Worm (Caenorhabditis elegans) whole organism, L1 larva: Measurements from ENCODE around the gene C23G10.5.

Experiments used
- C16A3.4 ChIP-seq: fragments of 150-350 bp; optimal IDR thresholded peaks from 2 replicates; lab custom pipeline; 2014; ENCODE audit warnings: missing biosample characterization, missing genetic modification characterization
- F16B12.6 ChIP-seq: fragments of 150-350 bp; optimal IDR thresholded peaks from 2 replicates; lab custom pipeline; 2014; ENCODE audit warnings: missing biosample characterization, missing genetic modification characterization
- aly-2 ChIP-seq: fragments of 150-350 bp; optimal IDR thresholded peaks from 2 replicates; lab custom pipeline; 2014; ENCODE audit warnings: missing biosample characterization, missing genetic modification characterization
- ama-1 ChIP-seq: fragments of 150-350 bp; optimal IDR thresholded peaks from 2 replicates; lab custom pipeline; 2014
- blmp-1 ChIP-seq: fragments of 150-350 bp; optimal IDR thresholded peaks from 2 replicates; lab custom pipeline; 2014; ENCODE audit warnings: missing biosample characterization, missing genetic modification characterization
- ceh-63 ChIP-seq: fragments of 200-800 bp; sonication (Bioruptor generic); optimal IDR thresholded peaks from 2 replicates; lab custom pipeline; 2018; ENCODE audit warnings: mild to moderate bottlenecking, missing genetic modification characterization, missing compliant biosample characterization
- ceh-82 ChIP-seq, 3 experiments: fragments of 150-350 bp in 1 of 3; sonication (generic microtip) in 2 of 3; optimal IDR thresholded peaks; 2 replicates each; lab custom pipeline; 2014 to 2017; ENCODE audit warnings: missing biosample characterization in 3 of 3, missing genetic modification characterization in 3 of 3
- dpl-1 ChIP-seq, 3 experiments: fragments of 150-350 bp in 2 of 3; sonication (generic microtip) in 1 of 3; optimal IDR thresholded peaks; 2 replicates each; lab custom pipeline; 2014 to 2017; ENCODE audit warnings: missing biosample characterization in 3 of 3, missing genetic modification characterization in 3 of 3, missing genetic modification reagents in 3 of 3
- dsc-1 ChIP-seq: sonication (generic microtip); optimal IDR thresholded peaks from 2 replicates; lab custom pipeline; 2016; ENCODE audit warnings: mild to moderate bottlenecking, missing genetic modification characterization, missing compliant biosample characterization
- efl-1 ChIP-seq, 4 experiments: fragments of 150-350 bp; optimal IDR thresholded peaks in 3 of 4; peaks in 1 of 4; 1 replicate in 1 of 4; 2 replicates in 3 of 4; lab custom pipeline; 2014; ENCODE audit warnings: missing biosample characterization in 2 of 4, missing genetic modification characterization in 2 of 4, missing genetic modification reagents in 2 of 4
- efl-3 ChIP-seq: fragments of 200-800 bp; sonication (Bioruptor generic); optimal IDR thresholded peaks from 2 replicates; lab custom pipeline; 2018; ENCODE audit warnings: mild to moderate bottlenecking, missing genetic modification characterization, missing compliant biosample characterization
- elt-2 ChIP-seq: sonication (generic microtip); optimal IDR thresholded peaks from 2 replicates; lab custom pipeline; 2016; ENCODE audit warnings: missing genetic modification characterization, mild to moderate bottlenecking, inconsistent platforms, missing compliant biosample characterization, missing genetic modification reagents
- fkh-10 ChIP-seq: sonication (generic microtip); optimal IDR thresholded peaks from 2 replicates; lab custom pipeline; 2017; ENCODE audit warnings: missing biosample characterization, missing genetic modification reagents, missing genetic modification characterization
- fos-1 ChIP-seq: fragments of 150-350 bp; optimal IDR thresholded peaks from 2 replicates; lab custom pipeline; 2014; ENCODE audit warnings: missing biosample characterization, missing genetic modification characterization
- grh-1 ChIP-seq: fragments of 200-800 bp; sonication (Bioruptor generic); IDR thresholded peaks from 2 replicates; pipeline ENCODE4 v1.3.6; 2022; ENCODE audit warnings: missing genetic modification reagents, missing genetic modification characterization, missing compliant biosample characterization
- isw-1 ChIP-seq: fragments of 200-800 bp; sonication (Bioruptor generic); IDR thresholded peaks from 2 replicates; pipeline ENCODE4 v1.3.6; 2022; ENCODE audit warnings: missing genetic modification characterization, missing compliant biosample characterization
- lin-13 ChIP-seq: fragments of 150-350 bp; optimal IDR thresholded peaks from 2 replicates; lab custom pipeline; 2014; ENCODE audit warnings: missing biosample characterization, missing genetic modification reagents, missing genetic modification characterization
- lin-14 ChIP-seq: fragments of 200-800 bp; sonication (Bioruptor generic); optimal IDR thresholded peaks from 2 replicates; lab custom pipeline; 2018; ENCODE audit warnings: mild to moderate bottlenecking, missing genetic modification characterization, moderate library complexity, missing compliant biosample characterization
- lin-15B ChIP-seq: fragments of 150-350 bp; sonication (generic microtip); optimal IDR thresholded peaks from 3 replicates; lab custom pipeline; 2014; ENCODE audit warnings: missing biosample characterization, missing genetic modification characterization
- lin-35 ChIP-seq, 2 experiments: fragments of 150-350 bp; optimal IDR thresholded peaks; 2 replicates each; lab custom pipeline; 2014; ENCODE audit warnings: missing biosample characterization in 2 of 2, missing genetic modification characterization in 2 of 2, missing genetic modification reagents in 2 of 2
- lin-39 ChIP-seq: fragments of 150-350 bp; optimal IDR thresholded peaks from 2 replicates; lab custom pipeline; 2014; ENCODE audit warnings: missing biosample characterization, missing genetic modification reagents, missing genetic modification characterization
- lir-3 ChIP-seq: sonication (generic microtip); optimal IDR thresholded peaks from 2 replicates; lab custom pipeline; 2016; ENCODE audit warnings: mild to moderate bottlenecking, missing genetic modification characterization, moderate library complexity, missing compliant biosample characterization; ENCODE audit not compliant: poor library complexity
- lsy-2 ChIP-seq, 2 experiments: fragments of 150-350 bp; optimal IDR thresholded peaks; 2 replicates each; lab custom pipeline; 2014; ENCODE audit warnings: missing biosample characterization in 2 of 2, missing genetic modification characterization in 2 of 2
- mep-1 ChIP-seq: fragments of 150-350 bp; optimal IDR thresholded peaks from 2 replicates; lab custom pipeline; 2014; ENCODE audit warnings: missing biosample characterization, missing genetic modification characterization
- nhr-12 ChIP-seq: sonication (generic microtip); optimal IDR thresholded peaks from 2 replicates; lab custom pipeline; 2017; ENCODE audit warnings: missing biosample characterization, missing genetic modification characterization
- nhr-19 ChIP-seq: fragments of 200-800 bp; sonication (Bioruptor generic); conservative IDR thresholded peaks from 2 replicates; pipeline ENCODE4 v1.3.6; 2022; ENCODE audit warnings: missing genetic modification characterization, missing compliant biosample characterization
- nhr-20 ChIP-seq: sonication (generic microtip); optimal IDR thresholded peaks from 2 replicates; lab custom pipeline; 2016; ENCODE audit warnings: mild to moderate bottlenecking, missing genetic modification characterization, missing compliant biosample characterization
- nhr-28 ChIP-seq: fragments of 150-350 bp; optimal IDR thresholded peaks from 2 replicates; lab custom pipeline; 2014; ENCODE audit warnings: missing biosample characterization, missing genetic modification characterization
- nhr-71 ChIP-seq: sonication (generic microtip); optimal IDR thresholded peaks from 2 replicates; lab custom pipeline; 2016; ENCODE audit warnings: mild to moderate bottlenecking, missing genetic modification characterization, moderate library complexity, missing compliant biosample characterization
- nhr-84 ChIP-seq: sonication (generic microtip); optimal IDR thresholded peaks from 2 replicates; lab custom pipeline; 2017; ENCODE audit warnings: missing biosample characterization, missing genetic modification characterization
- nhr-85 ChIP-seq: sonication (generic microtip); peaks from one replicate; lab custom pipeline; 2016; ENCODE audit warnings: missing genetic modification characterization, inconsistent platforms, missing compliant biosample characterization
- pax-3 ChIP-seq: fragments of 200-800 bp; sonication (Bioruptor generic); optimal IDR thresholded peaks from 2 replicates; lab custom pipeline; 2018; ENCODE audit warnings: mild to moderate bottlenecking, missing genetic modification characterization, moderate library complexity, missing compliant biosample characterization
- rnt-1 ChIP-seq: sonication (generic microtip); optimal IDR thresholded peaks from 2 replicates; lab custom pipeline; 2016; ENCODE audit warnings: mild to moderate bottlenecking, missing genetic modification characterization, moderate library complexity, missing compliant biosample characterization
- skn-1 ChIP-seq: fragments of 150-350 bp; optimal IDR thresholded peaks from 2 replicates; lab custom pipeline; 2014; ENCODE audit warnings: missing biosample characterization, missing genetic modification characterization
- snpc-4 ChIP-seq: fragments of 150-350 bp; optimal IDR thresholded peaks from 2 replicates; lab custom pipeline; 2014; ENCODE audit warnings: missing biosample characterization, missing genetic modification characterization
- snu-23 ChIP-seq: sonication (generic microtip); optimal IDR thresholded peaks from 2 replicates; lab custom pipeline; 2016; ENCODE audit warnings: missing genetic modification characterization, missing compliant biosample characterization
- sup-37 ChIP-seq: fragments of 200-800 bp; sonication (Bioruptor generic); optimal IDR thresholded peaks from 2 replicates; lab custom pipeline; 2018; ENCODE audit warnings: mild to moderate bottlenecking, missing genetic modification characterization, missing compliant biosample characterization
- swsn-7 ChIP-seq: sonication (generic microtip); optimal IDR thresholded peaks from 2 replicates; lab custom pipeline; 2016; ENCODE audit warnings: missing genetic modification characterization, missing compliant biosample characterization
- tlp-1 ChIP-seq: fragments of 150-350 bp; optimal IDR thresholded peaks from 2 replicates; lab custom pipeline; 2014; ENCODE audit warnings: missing biosample characterization, missing genetic modification characterization
- unc-130 ChIP-seq: fragments of 150-350 bp; optimal IDR thresholded peaks from 2 replicates; lab custom pipeline; 2017; ENCODE audit warnings: missing biosample characterization, missing genetic modification characterization, inconsistent platforms
- unc-30 ChIP-seq: sonication (generic microtip); optimal IDR thresholded peaks from 2 replicates; lab custom pipeline; 2017; ENCODE audit warnings: missing biosample characterization, missing genetic modification characterization
- unc-62 ChIP-seq: fragments of 150-350 bp; optimal IDR thresholded peaks from 2 replicates; lab custom pipeline; 2014; ENCODE audit warnings: missing biosample characterization, missing genetic modification reagents, missing genetic modification characterization
- unc-98 ChIP-seq: fragments of 200-800 bp; sonication (Bioruptor generic); IDR thresholded peaks from 2 replicates; pipeline ENCODE4 v1.3.6; 2022; ENCODE audit warnings: missing genetic modification characterization, missing compliant biosample characterization
- xbp-1 ChIP-seq: sonication (generic microtip); optimal IDR thresholded peaks from 2 replicates; lab custom pipeline; 2016; ENCODE audit warnings: missing genetic modification characterization, missing compliant biosample characterization
- zag-1 ChIP-seq: fragments of 150-350 bp; optimal IDR thresholded peaks from 2 replicates; lab custom pipeline; 2014; ENCODE audit warnings: missing biosample characterization, missing genetic modification characterization

C23G10.5 gene

DNA sequence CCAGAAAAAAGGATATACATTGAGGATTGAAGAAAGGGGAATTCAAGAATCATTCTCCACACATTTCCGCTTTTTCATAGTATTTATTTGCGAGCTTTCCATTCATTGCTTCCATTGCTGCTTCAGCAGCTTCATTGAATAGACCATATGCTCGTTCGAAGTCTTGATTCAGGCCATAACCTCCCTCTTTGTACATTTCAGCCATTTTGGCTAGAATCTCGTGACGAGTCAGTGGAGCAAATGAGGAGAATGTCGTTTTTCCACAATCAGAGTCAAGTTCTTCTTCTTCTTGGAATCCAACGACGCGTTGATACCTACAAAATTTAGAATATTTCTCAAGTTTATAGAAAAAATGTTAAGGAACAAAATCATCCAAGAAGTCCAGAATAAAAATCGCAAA is 25.7 kb upstream of the C23G10.5 start:
- TF ChIP-seq dpl-1 (GFP tag; optimal IDR thresholded peaks at IDR 0.05; lab: Kevin White, UChicago) (no peak), fkh-10 (GFP tag; lab: Kevin White, UChicago) (no peak), snu-23 (no peak), blmp-1 (tag; lab: Kevin White, UChicago) (no peak), nhr-19 (no peak), lin-39 (no peak), lin-14 (GFP tag; lab: Kevin White, UChicago) (no peak), nhr-12 (tag; lab: Kevin White, UChicago) (no peak)

DNA sequence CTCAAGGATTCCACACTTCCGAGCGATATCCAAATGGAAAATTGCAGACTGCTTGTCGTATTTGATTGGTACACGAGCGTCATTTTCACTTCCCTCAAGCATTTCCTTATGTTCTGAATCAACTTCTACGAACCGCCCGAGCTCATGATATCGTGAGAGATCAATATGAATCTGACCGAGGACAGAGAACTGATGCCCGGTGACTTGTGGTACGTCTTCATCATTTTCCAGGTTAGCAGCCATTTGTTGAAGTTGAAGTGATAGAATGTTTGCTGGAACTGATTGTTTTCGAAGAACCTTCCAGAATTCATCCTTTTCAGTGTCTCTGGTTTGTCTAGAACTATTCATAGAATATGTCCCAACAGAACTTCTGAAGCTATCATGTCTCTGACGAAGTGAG is 24.3 kb upstream of the C23G10.5 start:
- TF ChIP-seq unc-30 (tag; lab: Kevin White, UChicago) (no peak), ceh-63 (GFP tag; lab: Kevin White, UChicago) (no peak), lir-3 (tag; lab: Kevin White, UChicago) (no peak), elt-2 (no peak), nhr-28 (tag; lab: Kevin White, UChicago) (no peak), pax-3 (tag; lab: Kevin White, UChicago) (no peak), nhr-71 (no peak), unc-62 (no peak), nhr-84 (tag; lab: Kevin White, UChicago) (no peak), lin-15B (tag; lab: Kevin White, UChicago) (no peak), zag-1 (tag; lab: Kevin White, UChicago) (no peak), lin-13 (no peak), blmp-1 (tag; lab: Kevin White, UChicago) (no peak), tlp-1 (tag; lab: Kevin White, UChicago) (no peak), ama-1 (lab: Kevin White, UChicago) (no peak), isw-1 (GFP tag; lab: Robert Waterston, UW) (no peak), sup-37 (GFP tag; lab: Kevin White, UChicago) (no peak)

DNA sequence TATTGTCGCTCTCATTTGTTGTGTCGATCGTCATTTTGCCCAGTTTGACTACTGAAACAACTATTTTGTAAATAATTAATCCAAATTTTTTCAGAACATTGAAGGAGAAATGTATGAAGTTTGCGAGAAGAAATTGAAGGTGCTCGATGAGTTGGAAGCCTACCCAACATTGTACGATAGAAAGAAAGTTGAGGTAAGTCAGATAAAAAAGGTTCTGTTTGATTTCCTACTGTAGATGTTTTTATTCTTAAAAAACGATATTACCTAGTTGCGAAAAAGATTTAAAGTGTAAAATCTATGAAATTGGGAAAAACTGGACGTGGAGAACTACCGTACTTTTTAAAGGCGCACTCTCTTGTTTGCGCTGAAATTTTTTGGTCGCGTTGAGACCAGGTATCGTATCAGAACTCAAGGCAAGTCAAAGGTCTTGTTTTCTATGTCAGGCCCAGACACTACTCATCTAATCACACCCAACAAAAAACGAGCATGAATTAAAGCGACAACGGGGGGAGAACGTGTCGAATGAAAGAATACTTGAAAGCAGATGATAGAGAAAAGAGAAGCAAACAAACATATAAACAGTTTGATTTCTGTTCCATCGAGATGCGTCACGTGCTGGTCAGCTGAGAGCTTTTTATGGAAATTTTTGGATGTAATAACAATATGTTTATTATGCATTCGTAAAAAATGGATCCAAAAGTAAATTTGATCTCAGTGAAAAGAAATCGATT is 22.2 kb upstream of the C23G10.5 start, which contains the start of gene efk-1:
efk-1 (minus strand) TSS at position 51 of the 731 bp plus-strand sequence.
- TF ChIP-seq lin-35 (GFP tag; optimal IDR thresholded peaks at IDR 0.05; lab: Kevin White, UChicago) (peak in 1 of 2 experiments; percentile 45), efl-1 (optimal IDR thresholded peaks at IDR 0.05; lab: Kevin White, UChicago) (no peak), efl-1 (GFP tag; optimal IDR thresholded peaks at IDR 0.05 in 1 of 2; lab: Kevin White, UChicago) (peak in 1 of 2 experiments; percentile 26), snpc-4 (no peak), grh-1 (no peak), C16A3.4 (tag; lab: Kevin White, UChicago) (peak; percentile 1), mep-1 (tag; lab: Kevin White, UChicago) (peak; percentile 7), lin-14 (GFP tag; lab: Kevin White, UChicago) (peak; percentile 8)
- TF ChIP-seq, all 84 proteins: peak for 5

DNA sequence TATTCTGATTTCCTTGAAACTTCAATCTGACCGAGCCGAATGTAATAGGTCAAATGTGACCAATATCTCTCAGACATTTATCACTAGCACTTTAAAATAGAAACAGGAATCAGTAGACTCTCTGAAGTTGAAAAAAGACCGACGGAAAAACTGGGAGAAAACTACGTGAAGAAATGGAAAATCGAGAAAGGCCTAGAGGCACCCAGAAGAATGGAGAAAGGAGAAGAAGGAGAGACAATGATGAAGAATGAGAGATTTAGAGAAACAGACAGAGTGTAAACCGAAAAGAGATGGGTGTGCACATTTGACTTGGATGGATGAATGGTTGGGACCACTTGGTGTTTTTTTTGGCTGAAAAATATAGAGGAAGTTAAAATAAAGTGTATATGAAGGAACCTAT is 20.9 kb upstream of the C23G10.5 start:
- TF ChIP-seq ceh-82 (tag; optimal IDR thresholded peaks at IDR 0.05; lab: Kevin White, UChicago) (peak in 2 of 3 experiments; percentile 5 to 67), efl-3 (GFP tag; lab: Kevin White, UChicago) (no peak), skn-1 (tag; lab: Kevin White, UChicago) (peak; percentile 29), lin-14 (GFP tag; lab: Kevin White, UChicago) (peak; percentile 84), nhr-71 (peak; percentile 72), nhr-84 (tag; lab: Kevin White, UChicago) (no peak), dpl-1 (GFP tag; optimal IDR thresholded peaks at IDR 0.05; lab: Kevin White, UChicago) (peak in 1 of 3 experiments; percentile 26), unc-98 (GFP tag; lab: Robert Waterston, UW) (no peak), lin-15B (tag; lab: Kevin White, UChicago) (no peak), lin-35 (GFP tag; optimal IDR thresholded peaks at IDR 0.05; lab: Kevin White, UChicago) (peak in 1 of 2 experiments; percentile 34), dsc-1 (tag; lab: Kevin White, UChicago) (peak; percentile 10), unc-130 (tag; lab: Kevin White, UChicago) (no peak), nhr-20 (tag; lab: Kevin White, UChicago) (peak; percentile 60), xbp-1 (peak; percentile 3), rnt-1 (peak; percentile 70), nhr-19 (peak; percentile 36), efl-1 (optimal IDR thresholded peaks at IDR 0.05; lab: Kevin White, UChicago) (peak; percentile 25 to 30), efl-1 (GFP tag; optimal IDR thresholded peaks at IDR 0.05 in 1 of 2; lab: Kevin White, UChicago) (peak; percentile 8 to 29), snu-23 (peak; percentile 76), F16B12.6 (tag; lab: Kevin White, UChicago) (no peak), blmp-1 (tag; lab: Kevin White, UChicago) (peak; percentile 85), swsn-7 (tag; lab: Kevin White, UChicago) (peak; percentile 40), lsy-2 (tag; optimal IDR thresholded peaks at IDR 0.05; lab: Kevin White, UChicago) (peak; percentile 43 to 56), nhr-85 (tag; lab: Kevin White, UChicago) (peak; percentile 67), aly-2 (tag; lab: Kevin White, UChicago) (peak; percentile 2), fos-1 (peak; percentile 25)
- TF ChIP-seq, all 84 proteins: peak for 19
